Fruit fly (Drosophila melanogaster) whole organism, wandering third instar larva: ENCODE measurements around the gene CG34253.

Experiments used
- Abd-B ChIP-seq: fragments of >200 bp; optimal IDR thresholded peaks from 2 replicates; lab custom pipeline; 2017; ENCODE audit warnings: missing biosample characterization, missing genetic modification characterization
- CG9705 ChIP-seq: fragments of 200-800 bp; sonication (Bioruptor generic); optimal IDR thresholded peaks from 2 replicates; lab custom pipeline; 2018; ENCODE audit warnings: missing biosample characterization, mild to moderate bottlenecking, missing genetic modification characterization
- CrebA ChIP-seq: fragments of 200-800 bp; sonication (Bioruptor generic); optimal IDR thresholded peaks from 2 replicates; lab custom pipeline; 2016; ENCODE audit warnings: missing biosample characterization, mild to moderate bottlenecking, missing genetic modification characterization, borderline replicate concordance
- Dfd ChIP-seq: fragments of >200 bp; optimal IDR thresholded peaks from 2 replicates; lab custom pipeline; 2017; ENCODE audit warnings: missing biosample characterization, missing genetic modification characterization
- Dif ChIP-seq: fragments of 200-275, 200-300 bp; sonication (Bioruptor generic); optimal IDR thresholded peaks from 2 replicates; lab custom pipeline; 2018; ENCODE audit warnings: missing biosample characterization, missing genetic modification characterization; ENCODE audit not compliant: partially characterized antibody
- GATAd ChIP-seq: sonication (Bioruptor generic); optimal IDR thresholded peaks from 2 replicates; lab custom pipeline; 2016; ENCODE audit warnings: missing biosample characterization, missing genetic modification characterization
- HLH106 ChIP-seq: fragments of 200-800 bp; optimal IDR thresholded peaks from 3 replicates; lab custom pipeline; 2019; ENCODE audit warnings: missing biosample characterization, mild to moderate bottlenecking, missing genetic modification characterization, moderate library complexity
- Hnf4 ChIP-seq: fragments of 200-800 bp; sonication (Bioruptor generic); optimal IDR thresholded peaks from 2 replicates; lab custom pipeline; 2016; ENCODE audit warnings: missing biosample characterization, mild to moderate bottlenecking, missing genetic modification characterization
- Hr78 ChIP-seq: fragments of >200 bp; optimal IDR thresholded peaks from 2 replicates; lab custom pipeline; 2017; ENCODE audit warnings: missing biosample characterization, missing genetic modification characterization
- Hr83 ChIP-seq: fragments of 200-300 bp; sonication (Bioruptor generic); optimal IDR thresholded peaks from 2 replicates; lab custom pipeline; 2016; ENCODE audit warnings: missing biosample characterization, mild to moderate bottlenecking, missing genetic modification characterization, moderate library complexity; ENCODE audit not compliant: poor library complexity, severe bottlenecking
- Jra ChIP-seq: sonication (Bioruptor generic); optimal IDR thresholded peaks from 2 replicates; lab custom pipeline; 2016; ENCODE audit warnings: missing biosample characterization, missing genetic modification characterization
- Mio ChIP-seq: sonication (Bioruptor generic); optimal IDR thresholded peaks from 2 replicates; lab custom pipeline; 2016; ENCODE audit warnings: missing biosample characterization, missing genetic modification characterization
- Myc ChIP-seq: fragments of >200 bp; optimal IDR thresholded peaks from 2 replicates; lab custom pipeline; 2017
- N ChIP-seq: fragments of >200 bp; optimal IDR thresholded peaks from 2 replicates; lab custom pipeline; 2018; ENCODE audit warnings: missing biosample characterization, missing external identifiers, missing genetic modification characterization
- OdsH ChIP-seq: fragments of 200-800 bp; sonication (Bioruptor generic); optimal IDR thresholded peaks from 2 replicates; lab custom pipeline; 2016; ENCODE audit warnings: missing biosample characterization, mild to moderate bottlenecking, missing genetic modification characterization
- Rel ChIP-seq, 2 experiments: fragments of 200-800 bp; sonication (Bioruptor generic) in 1 of 2; optimal IDR thresholded peaks; 2 replicates in 1 of 2; 3 replicates in 1 of 2; lab custom pipeline; 2016 to 2019; ENCODE audit warnings: mild to moderate bottlenecking in 2 of 2, missing biosample characterization in 2 of 2, missing genetic modification characterization in 2 of 2, moderate library complexity in 1 of 2
- br ChIP-seq: fragments of 200-800 bp; sonication (Bioruptor generic); optimal IDR thresholded peaks from 2 replicates; lab custom pipeline; 2016; ENCODE audit warnings: missing biosample characterization, missing genetic modification characterization
- brk ChIP-seq: fragments of 200-800 bp; sonication (Bioruptor generic); optimal IDR thresholded peaks from 2 replicates; lab custom pipeline; 2016; ENCODE audit warnings: missing biosample characterization, mild to moderate bottlenecking, missing genetic modification characterization
- dl ChIP-seq, 2 experiments: fragments of 175-275, 200-275 bp in 1 of 2; fragments of 200-275 bp in 1 of 2; sonication (Bioruptor generic); optimal IDR thresholded peaks; lab custom pipeline; 2018; ENCODE audit warnings: mild to moderate bottlenecking in 2 of 2, missing biosample characterization in 2 of 2, missing genetic modification characterization in 2 of 2, moderate library complexity in 2 of 2; ENCODE audit not compliant: partially characterized antibody in 2 of 2, insufficient read depth in 1 of 2
- dmrt93B ChIP-seq: fragments of 200-800 bp; sonication (Bioruptor generic); optimal IDR thresholded peaks from 2 replicates; lab custom pipeline; 2018; ENCODE audit warnings: missing biosample characterization, mild to moderate bottlenecking, missing genetic modification characterization
- dsf ChIP-seq: sonication (Bioruptor generic); optimal IDR thresholded peaks from 2 replicates; lab custom pipeline; 2016; ENCODE audit warnings: missing biosample characterization, missing genetic modification characterization, borderline replicate concordance
- fru ChIP-seq: fragments of 200-800 bp; sonication (Bioruptor generic); optimal IDR thresholded peaks from 3 replicates; lab custom pipeline; 2016; ENCODE audit warnings: missing biosample characterization, mild to moderate bottlenecking, missing genetic modification characterization
- h ChIP-seq: fragments of 200-800 bp; sonication (Bioruptor generic); optimal IDR thresholded peaks from 3 replicates; lab custom pipeline; 2016; ENCODE audit warnings: missing biosample characterization, mild to moderate bottlenecking, missing genetic modification characterization
- lola ChIP-seq: fragments of >200 bp; optimal IDR thresholded peaks from 2 replicates; lab custom pipeline; 2017; ENCODE audit warnings: missing biosample characterization, missing genetic modification characterization
- pan ChIP-seq: fragments of >200 bp; optimal IDR thresholded peaks from 2 replicates; lab custom pipeline; 2017
- psq ChIP-seq: fragments of 200-800 bp; sonication (Bioruptor generic); optimal IDR thresholded peaks from 3 replicates; lab custom pipeline; 2017; ENCODE audit warnings: missing biosample characterization, mild to moderate bottlenecking, missing genetic modification characterization, moderate library complexity
- rgr ChIP-seq: fragments of 200-800 bp; sonication (Bioruptor generic); optimal IDR thresholded peaks from 3 replicates; lab custom pipeline; 2016; ENCODE audit warnings: missing biosample characterization, mild to moderate bottlenecking, missing genetic modification characterization
- sage ChIP-seq: fragments of 200-800 bp; sonication (Bioruptor generic); optimal IDR thresholded peaks from 2 replicates; lab custom pipeline; 2016; ENCODE audit warnings: missing biosample characterization, mild to moderate bottlenecking, missing genetic modification characterization
- sv ChIP-seq: fragments of 200-800 bp; sonication (Bioruptor generic); optimal IDR thresholded peaks from 3 replicates; lab custom pipeline; 2016; ENCODE audit warnings: missing biosample characterization, missing genetic modification characterization
- tai ChIP-seq: sonication (Bioruptor generic); optimal IDR thresholded peaks from 2 replicates; lab custom pipeline; 2016; ENCODE audit warnings: missing biosample characterization, missing genetic modification characterization
- usp ChIP-seq: fragments of >200 bp; optimal IDR thresholded peaks from 2 replicates; lab custom pipeline; 2017; ENCODE audit warnings: missing biosample characterization, missing genetic modification characterization

Gene CG34253

DNA sequence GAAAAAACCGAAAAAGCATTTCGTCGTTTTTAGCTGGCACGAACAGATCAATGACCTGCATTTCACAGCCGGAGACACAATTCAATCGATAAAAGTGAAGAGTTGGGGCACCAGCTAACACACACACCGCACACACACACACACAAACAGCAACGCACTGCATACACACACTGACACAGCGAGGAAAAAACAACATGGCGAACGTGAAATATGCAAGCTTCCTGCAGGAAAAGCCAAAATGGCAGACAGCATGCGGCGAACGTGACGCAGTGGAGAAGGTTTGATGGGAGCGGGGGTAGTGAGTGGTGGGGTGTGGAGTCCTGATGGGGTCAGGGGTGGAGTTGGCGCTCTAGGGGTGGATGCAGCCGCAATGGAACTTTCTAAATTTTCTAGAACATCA, 3.1 kb downstream of the CG34253 start:
- no peak for TF ChIP-seq Hr78 (GFP tag; lab: Kevin White, UChicago)
- TF ChIP-seq dsf (GFP tag; lab: Kevin White, UChicago), result no peak
- no peak for TF ChIP-seq brk
- TF ChIP-seq h (GFP tag; lab: Kevin White, UChicago), result no peak
- TF ChIP-seq Mio (GFP tag; lab: Kevin White, UChicago), result no peak
- TF ChIP-seq, all 38 proteins: peak for 0

DNA sequence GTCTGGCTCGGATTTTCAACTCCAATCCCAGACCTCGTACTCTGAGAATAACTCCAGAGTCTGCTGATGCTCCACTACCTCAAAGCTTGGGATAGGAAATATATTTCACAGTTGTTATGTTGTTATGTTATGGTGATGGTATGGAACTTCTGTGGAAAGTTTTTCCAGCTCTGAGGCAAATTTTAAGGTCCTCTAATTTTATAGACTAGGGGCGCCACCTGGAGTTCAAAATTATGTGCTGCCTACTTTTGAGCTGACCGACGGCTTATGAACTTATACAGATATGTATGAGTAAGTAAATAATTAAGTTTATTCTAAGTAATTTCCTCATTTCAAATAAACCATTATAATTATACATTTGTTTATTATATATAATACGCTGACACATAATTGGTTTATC, 3.7 kb downstream of the CG34253 start:
- no peak for TF ChIP-seq h (GFP tag; lab: Kevin White, UChicago)
- no peak for TF ChIP-seq HLH106 (tag; lab: Kevin White, UChicago)
- TF ChIP-seq Rel (GFP tag; optimal IDR thresholded peaks at IDR 0.05; lab: Kevin White, UChicago), result no peak
- no peak for TF ChIP-seq Rel (tag; optimal IDR thresholded peaks at IDR 0.05; lab: Kevin White, UChicago)
- no peak for TF ChIP-seq CG9705 (GFP tag; lab: Kevin White, UChicago)
- no peak for TF ChIP-seq dmrt93B (GFP tag; lab: Kevin White, UChicago)
- TF ChIP-seq sv (GFP tag; lab: Kevin White, UChicago), result no peak

DNA sequence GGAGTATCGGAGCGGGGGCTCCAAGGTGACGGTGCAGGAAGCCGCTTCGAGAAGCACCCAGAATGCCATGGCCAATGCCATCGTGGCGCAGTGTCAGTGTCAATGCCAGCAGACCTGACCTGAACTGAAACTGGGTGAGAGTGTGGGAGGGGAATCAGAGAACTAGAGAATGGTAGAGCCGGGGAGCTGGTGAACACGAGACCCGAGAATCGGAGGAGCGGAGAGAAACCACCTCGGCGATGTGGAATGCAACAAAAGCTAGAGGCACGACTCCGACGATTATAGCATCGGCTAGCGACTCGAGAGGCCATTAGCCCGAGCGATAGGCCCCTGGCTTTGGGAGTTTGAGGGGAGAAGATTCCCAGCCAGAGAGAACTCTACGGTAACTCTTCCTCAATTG, 5.2 kb downstream of the CG34253 start:
- no peak for TF ChIP-seq GATAd (GFP tag; lab: Kevin White, UChicago)
- TF ChIP-seq Hr83 (GFP tag; lab: Kevin White, UChicago), result no peak
- no peak for TF ChIP-seq Hnf4 (GFP tag; lab: Kevin White, UChicago)
- TF ChIP-seq usp (GFP tag; lab: Kevin White, UChicago), result no peak
- TF ChIP-seq Hr78 (GFP tag; lab: Kevin White, UChicago), result no peak
- TF ChIP-seq brk, result no peak
- no peak for TF ChIP-seq Jra (GFP tag; lab: Kevin White, UChicago)
- TF ChIP-seq psq, result no peak
- TF ChIP-seq fru (GFP tag; lab: Kevin White, UChicago), result no peak
- TF ChIP-seq pan, result no peak
- TF ChIP-seq Mio (GFP tag; lab: Kevin White, UChicago), result no peak
- no peak for TF ChIP-seq Dif (GFP tag; lab: Kevin White, UChicago)
- no peak for TF ChIP-seq dsf (GFP tag; lab: Kevin White, UChicago)
- TF ChIP-seq CG9705 (GFP tag; lab: Kevin White, UChicago), result no peak
- TF ChIP-seq N (GFP tag; lab: Kevin White, UChicago), result no peak
- TF ChIP-seq Dfd (GFP tag; lab: Kevin White, UChicago), result no peak
- TF ChIP-seq sv (GFP tag; lab: Kevin White, UChicago), result no peak
- TF ChIP-seq h (GFP tag; lab: Kevin White, UChicago), result no peak
- TF ChIP-seq Myc (lab: Kevin White, UChicago), result no peak
- no peak for TF ChIP-seq tai (GFP tag; lab: Kevin White, UChicago)

DNA sequence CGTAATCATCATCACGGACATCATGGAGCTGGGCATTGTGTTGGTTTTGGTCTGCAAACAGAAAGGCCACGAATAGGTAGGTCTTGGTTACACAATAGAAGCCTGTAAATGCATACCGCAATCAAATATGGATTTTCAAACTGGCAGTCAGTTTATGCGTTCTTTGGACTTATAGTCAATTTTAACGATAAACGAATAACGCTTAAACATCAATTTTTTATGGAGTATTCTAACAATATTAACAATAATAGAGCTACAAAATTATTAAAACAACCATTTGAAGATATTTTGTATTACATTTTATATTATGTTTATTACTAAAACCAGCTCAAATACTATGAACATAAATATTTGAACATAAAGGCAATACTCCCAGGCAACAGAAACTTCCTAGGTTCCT, 5.6 kb downstream of the CG34253 start:
- TF ChIP-seq psq (no peak), Hr83 (GFP tag; lab: Kevin White, UChicago) (no peak), sage (GFP tag; lab: Kevin White, UChicago) (no peak), dl (GFP tag; optimal IDR thresholded peaks at IDR 0.05; lab: Kevin White, UChicago; ENCODE audit: insufficient read depth in 1 of 2, partially characterized antibody in 2 of 2) (no peak), br (GFP tag; lab: Kevin White, UChicago) (no peak), h (GFP tag; lab: Kevin White, UChicago) (no peak), Abd-B (GFP tag; lab: Kevin White, UChicago) (no peak), rgr (GFP tag; lab: Kevin White, UChicago) (no peak), Dfd (GFP tag; lab: Kevin White, UChicago) (no peak), CrebA (GFP tag; lab: Kevin White, UChicago) (no peak), Myc (lab: Kevin White, UChicago) (no peak), dmrt93B (GFP tag; lab: Kevin White, UChicago) (no peak), OdsH (GFP tag; lab: Kevin White, UChicago) (no peak), usp (GFP tag; lab: Kevin White, UChicago) (no peak), lola (GFP tag; lab: Kevin White, UChicago) (no peak), pan (no peak), Rel (GFP tag; optimal IDR thresholded peaks at IDR 0.05; lab: Kevin White, UChicago) (no peak), Rel (tag; optimal IDR thresholded peaks at IDR 0.05; lab: Kevin White, UChicago) (no peak)
- TF ChIP-seq, all 38 proteins: peak for 0
